Fruit fly (Drosophila melanogaster) whole organism, adult: ENCODE data around the gene Srp68.

ENCODE experiments used
- CG14711 ChIP-seq: fragments of 200-800 bp; sonication (Bioruptor generic); optimal IDR thresholded peaks from 2 replicates; lab custom pipeline; 2018; ENCODE audit warnings: missing biosample characterization, mild to moderate bottlenecking, missing genetic modification characterization, moderate library complexity
- CG1620 ChIP-seq: fragments of 200-800 bp; sonication (Bioruptor generic); optimal IDR thresholded peaks from 2 replicates; lab custom pipeline; 2016; ENCODE audit warnings: missing biosample characterization, missing genetic modification characterization
- Clk ChIP-seq: fragments of 200-800 bp; sonication (Bioruptor generic); optimal IDR thresholded peaks from 2 replicates; lab custom pipeline; 2017; ENCODE audit warnings: missing biosample characterization, missing genetic modification characterization
- Crg-1 ChIP-seq: fragments of 200-800 bp; sonication (Bioruptor generic); optimal IDR thresholded peaks from 2 replicates; lab custom pipeline; 2016; ENCODE audit warnings: missing biosample characterization, missing genetic modification characterization
- Hr96 ChIP-seq: fragments of 200-800 bp; sonication (Bioruptor generic); optimal IDR thresholded peaks from 2 replicates; lab custom pipeline; 2016; ENCODE audit warnings: missing biosample characterization, missing genetic modification characterization
- cic ChIP-seq: fragments of 200-800 bp; sonication (Bioruptor generic); optimal IDR thresholded peaks from 2 replicates; lab custom pipeline; 2017; ENCODE audit warnings: missing biosample characterization, mild to moderate bottlenecking, missing genetic modification characterization, moderate library complexity
- kay ChIP-seq: fragments of 200-800 bp; sonication (Bioruptor generic); peaks from one replicate; lab custom pipeline; 2016; ENCODE audit warnings: missing biosample characterization, missing genetic modification characterization, borderline replicate concordance

DNA sequence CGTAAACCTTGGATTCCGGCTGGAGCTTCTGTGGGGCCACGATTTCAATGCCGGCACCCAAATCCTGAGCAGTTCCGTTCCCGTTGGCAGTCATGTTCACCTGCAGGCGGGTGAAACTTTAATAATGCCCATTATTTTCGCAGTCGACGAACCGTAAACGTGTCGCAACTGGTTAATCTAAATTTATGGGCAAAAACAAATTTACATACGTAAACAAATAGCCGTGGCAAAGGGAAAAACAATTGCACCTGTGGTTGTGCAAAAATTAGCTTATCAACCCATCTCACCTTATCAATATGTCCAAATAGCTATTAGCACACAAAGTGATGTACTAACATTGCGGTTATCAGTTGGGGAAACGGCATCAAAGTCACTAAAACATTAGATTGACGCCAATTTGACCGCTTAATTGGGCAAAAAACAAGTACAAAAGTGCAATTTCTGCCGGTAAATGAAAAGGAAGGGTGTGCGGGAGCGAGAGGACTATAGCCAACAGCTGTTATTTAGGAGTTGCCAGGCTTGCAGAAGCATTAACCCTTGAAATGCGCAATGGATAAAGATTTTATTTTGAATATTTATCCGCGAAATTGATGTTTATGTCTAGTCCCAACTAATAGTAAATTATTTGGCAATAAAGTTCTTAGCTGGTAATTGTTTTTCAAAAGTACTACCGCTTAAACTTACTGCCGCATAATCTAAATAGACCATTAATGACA lies 10.4 kb downstream of the Srp68 start:
- TF ChIP-seq cic (GFP tag; lab: Kevin White, UChicago) (peak; percentile 79), Crg-1 (peak; percentile 19), Hr96 (GFP tag; lab: Kevin White, UChicago) (peak; percentile 8), CG14711 (tag; lab: Kevin White, UChicago) (peak; percentile 89), Clk (GFP tag; lab: Kevin White, UChicago) (no peak), CG1620 (GFP tag; lab: Kevin White, UChicago) (no peak), kay (GFP tag; lab: Kevin White, UChicago) (peak; percentile 7)
